Fruit fly (Drosophila melanogaster): ENCODE data around the gene yip2.

Gene yip2

dm6 chr2L:9897296-9897695 lies 17.8 kb upstream of the yip2 start, which contains the start of gene RpS2 (continued):
- TF ChIP-seq CG6654 (GFP tag; optimal IDR thresholded peaks at IDR 0.05) (no peak), CrebB (tag; optimal IDR thresholded peaks at IDR 0.05) (peak; percentile 67), crc (GFP tag; optimal IDR thresholded peaks at IDR 0.05) (no peak), Nf-YC (tag; optimal IDR thresholded peaks at IDR 0.05) (peak; percentile 22), Eip74EF (GFP tag; optimal IDR thresholded peaks at IDR 0.05) (peak in 1 of 2 experiments; percentile 11), sisA (GFP tag; IDR thresholded peaks at IDR 0.05) (no peak), CG4707 (GFP tag; optimal IDR thresholded peaks at IDR 0.05) (peak; percentile 43), CG7987 (GFP tag; optimal IDR thresholded peaks at IDR 0.05) (peak; percentile 68), Deaf1 (tag; optimal IDR thresholded peaks at IDR 0.05) (no peak), peb (GFP tag; IDR thresholded peaks at IDR 0.05) (no peak), CG30403 (GFP tag; optimal IDR thresholded peaks at IDR 0.05) (peak; percentile 38), sima (GFP tag; optimal IDR thresholded peaks at IDR 0.05) (no peak), pnt (GFP tag; optimal IDR thresholded peaks at IDR 0.05) (no peak), CG12236 (GFP tag; optimal IDR thresholded peaks at IDR 0.05) (no peak), tup (GFP tag; optimal IDR thresholded peaks at IDR 0.05) (no peak), br (optimal IDR thresholded peaks at IDR 0.05) (no peak), cas (GFP tag; IDR thresholded peaks at IDR 0.05) (peak; percentile 51; the same call in 1 of the 2 replicates), chinmo (GFP tag; IDR thresholded peaks at IDR 0.05; ENCODE audit: partially characterized antibody) (peak; percentile 98), Atf6 (GFP tag; IDR thresholded peaks at IDR 0.05) (peak; percentile 46; the same call in 1 of the 2 replicates), slp2 (GFP tag; optimal IDR thresholded peaks at IDR 0.05) (no peak), Ssrp (tag; optimal IDR thresholded peaks at IDR 0.05) (no peak), hb (GFP tag; IDR thresholded peaks at IDR 0.05; ENCODE audit: partially characterized antibody) (peak; percentile 97), CG4820 (GFP tag; optimal IDR thresholded peaks at IDR 0.05) (no peak), ro (GFP tag; IDR thresholded peaks at IDR 0.05) (no peak), H2.0 (GFP tag; IDR thresholded peaks at IDR 0.05) (peak; percentile 32; the same call in 1 of the 2 replicates), cwo (GFP tag; optimal IDR thresholded peaks at IDR 0.05) (no peak), oc (tag; optimal IDR thresholded peaks at IDR 0.05) (peak; percentile 47), ato (GFP tag; IDR thresholded peaks at IDR 0.05; ENCODE audit: partially characterized antibody) (peak; percentile 98), CG3847 (GFP tag; IDR thresholded peaks at IDR 0.05) (peak; percentile 43), CG14014 (GFP tag; IDR thresholded peaks at IDR 0.05) (no peak), CG33213 (GFP tag; optimal IDR thresholded peaks at IDR 0.05) (peak; percentile 39), CG10321 (GFP tag; IDR thresholded peaks at IDR 0.05) (no peak; the same call in 1 of the 2 replicates), CG2199 (GFP tag; IDR thresholded peaks at IDR 0.05) (no peak), slbo (GFP tag; IDR thresholded peaks at IDR 0.05) (peak; percentile 64), D (optimal IDR thresholded peaks at IDR 0.05) (no peak), D (GFP tag; optimal IDR thresholded peaks at IDR 0.05) (peak; percentile 16), mld (GFP tag; IDR thresholded peaks at IDR 0.05; ENCODE audit: partially characterized antibody) (peak; percentile 98), pita (GFP tag; optimal IDR thresholded peaks at IDR 0.05) (no peak), CG14667 (GFP tag; IDR thresholded peaks at IDR 0.05) (no peak), CG2120 (GFP tag; optimal IDR thresholded peaks at IDR 0.05) (peak; percentile 38), Bteb2 (GFP tag; optimal IDR thresholded peaks at IDR 0.05) (no peak), Dip3 (GFP tag; optimal IDR thresholded peaks at IDR 0.05) (no peak), danr (GFP tag; IDR thresholded peaks at IDR 0.05) (no peak), CG7357 (GFP tag; IDR thresholded peaks at IDR 0.05) (no peak), CG2116 (GFP tag; optimal IDR thresholded peaks at IDR 0.05) (peak; percentile 94), rib (GFP tag; IDR thresholded peaks at IDR 0.05) (no peak; the same call in 1 of the 2 replicates), CG11398 (GFP tag; optimal IDR thresholded peaks at IDR 0.05) (peak; percentile 21), Bdp1 (GFP tag; optimal IDR thresholded peaks at IDR 0.05) (no peak), ftz-f1 (GFP tag; optimal IDR thresholded peaks at IDR 0.05) (peak; percentile 12), CG8359 (GFP tag; optimal IDR thresholded peaks at IDR 0.05; ENCODE audit: borderline replicate concordance) (no peak), wek (GFP tag; optimal IDR thresholded peaks at IDR 0.05) (peak; percentile 59), Hsf (GFP tag; optimal IDR thresholded peaks at IDR 0.05) (peak; percentile 42)

Measured in whole organism, embryonic.